Worm (Caenorhabditis elegans): ENCODE results near the gene Y52E8A.3.

Gene Y52E8A.3

DNA sequence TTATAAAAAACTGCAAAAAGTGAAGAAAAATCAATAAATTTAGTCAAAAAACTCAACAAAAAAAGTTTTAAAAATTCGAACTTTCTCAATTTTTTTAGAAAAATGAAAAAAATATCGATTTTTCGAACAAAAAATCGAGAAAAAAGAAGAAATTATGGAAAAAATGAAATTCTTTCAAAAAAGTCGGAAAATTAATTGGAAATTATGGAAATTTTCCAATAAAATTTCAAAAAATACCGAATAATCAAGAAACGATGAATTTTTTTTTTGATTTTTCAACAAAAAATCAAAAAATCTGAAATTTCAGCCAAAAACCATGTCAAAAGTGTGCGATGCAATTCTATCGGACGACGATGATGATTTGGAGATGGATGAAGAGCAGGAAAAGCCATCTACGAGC, 21.9 kb upstream of the Y52E8A.3 start, which contains the start of gene H20J04.4:
TSS of gene H20J04.4 (plus strand) at position 301 of the 400 bp plus-strand sequence.
- TF ChIP-seq ceh-36 (tag; optimal IDR thresholded peaks at IDR 0.05): no peak
- TF ChIP-seq tbx-37 (GFP tag; conservative IDR thresholded peaks at IDR 0.05): no peak
- TF ChIP-seq tbx-11 (GFP tag; IDR thresholded peaks at IDR 0.05): no peak
- TF ChIP-seq ceh-13 (GFP tag; optimal IDR thresholded peaks at IDR 0.05): no peak
- TF ChIP-seq ama-1 (optimal IDR thresholded peaks at IDR 0.05): no peak
- TF ChIP-seq aly-1 (tag; optimal IDR thresholded peaks at IDR 0.05): no peak
- no peak for TF ChIP-seq hmg-4 (GFP tag; optimal IDR thresholded peaks at IDR 0.05)
- TF ChIP-seq sea-1 (GFP tag; conservative IDR thresholded peaks at IDR 0.05): no peak
- TF ChIP-seq B0310.2 (tag; optimal IDR thresholded peaks at IDR 0.05): no peak
- TF ChIP-seq pes-1 (GFP tag; IDR thresholded peaks at IDR 0.05): no peak
- no peak for TF ChIP-seq flt-1 (GFP tag; IDR thresholded peaks at IDR 0.05)
- TF ChIP-seq tra-4 (tag; optimal IDR thresholded peaks at IDR 0.05): no peak
- no peak for TF ChIP-seq ets-7 (tag; optimal IDR thresholded peaks at IDR 0.05)
- TF ChIP-seq F13C5.2 (tag; optimal IDR thresholded peaks at IDR 0.05): no peak
- TF ChIP-seq hmbx-1 (tag; optimal IDR thresholded peaks at IDR 0.05): no peak
- TF ChIP-seq hnd-1 (tag; optimal IDR thresholded peaks at IDR 0.05): no peak

DNA sequence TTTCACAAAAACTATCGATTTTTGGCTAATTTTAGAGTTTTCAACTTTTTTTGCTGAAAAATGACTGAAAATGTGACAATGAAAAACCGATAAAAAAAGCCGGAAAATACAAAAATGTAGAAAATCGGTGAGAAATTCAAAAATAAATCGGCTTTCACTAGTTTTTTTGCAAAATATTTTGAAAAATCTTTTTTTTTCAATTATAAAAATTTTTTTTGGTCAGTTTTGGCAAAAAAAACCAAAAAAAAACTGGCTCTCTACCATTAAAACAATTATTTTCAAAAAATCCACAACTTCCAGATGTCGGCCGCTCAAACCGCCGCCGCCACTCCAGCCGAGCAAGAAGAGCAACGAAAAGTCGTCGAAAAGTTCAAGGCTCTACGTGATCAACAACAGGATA, 19.6 kb upstream of the Y52E8A.3 start, which contains the start of gene pfd-2:
TSS of gene pfd-2 (plus strand) at position 301 of the 400 bp plus-strand sequence.
- no peak for TF ChIP-seq flt-1 (GFP tag; IDR thresholded peaks at IDR 0.05)
- no peak for TF ChIP-seq aly-1 (tag; optimal IDR thresholded peaks at IDR 0.05)
- no peak for TF ChIP-seq ets-7 (tag; optimal IDR thresholded peaks at IDR 0.05)
- no peak for TF ChIP-seq pes-1 (GFP tag; IDR thresholded peaks at IDR 0.05)
- no peak for TF ChIP-seq tbx-37 (GFP tag; conservative IDR thresholded peaks at IDR 0.05)
- TF ChIP-seq hmbx-1 (tag; optimal IDR thresholded peaks at IDR 0.05): no peak

ce11 chrII:4324061-4324460, 17.3 kb upstream of the Y52E8A.3 start, which contains the start of gene mog-2:
Gene mog-2, plus strand, starts transcription at chrII:4324361.
- no peak for TF ChIP-seq flt-1 (GFP tag; IDR thresholded peaks at IDR 0.05)
- no peak for TF ChIP-seq ets-7 (tag; optimal IDR thresholded peaks at IDR 0.05)
- TF ChIP-seq hnd-1 (tag; optimal IDR thresholded peaks at IDR 0.05): no peak
- TF ChIP-seq hmbx-1 (tag; optimal IDR thresholded peaks at IDR 0.05): no peak
- no peak for TF ChIP-seq F13C5.2 (tag; optimal IDR thresholded peaks at IDR 0.05)
- no peak for TF ChIP-seq ceh-13 (GFP tag; optimal IDR thresholded peaks at IDR 0.05)
- TF ChIP-seq scrt-1 (GFP tag; IDR thresholded peaks at IDR 0.05): no peak
- TF ChIP-seq ama-1 (optimal IDR thresholded peaks at IDR 0.05): no peak
- no peak for TF ChIP-seq ceh-36 (tag; optimal IDR thresholded peaks at IDR 0.05)

ce11 chrII:4322871-4323270, 16.1 kb upstream of the Y52E8A.3 start, which contains the start of gene H20J04.6:
Gene H20J04.6, plus strand, starts transcription at chrII:4323256.
- no peak for TF ChIP-seq sea-1 (GFP tag; conservative IDR thresholded peaks at IDR 0.05)
- TF ChIP-seq aly-1 (tag; optimal IDR thresholded peaks at IDR 0.05): no peak
- TF ChIP-seq ets-7 (tag; optimal IDR thresholded peaks at IDR 0.05): no peak
- TF ChIP-seq hmg-4 (GFP tag; optimal IDR thresholded peaks at IDR 0.05): no peak
- no peak for TF ChIP-seq tbx-11 (GFP tag; IDR thresholded peaks at IDR 0.05)
- no peak for TF ChIP-seq flt-1 (GFP tag; IDR thresholded peaks at IDR 0.05)
- TF ChIP-seq ceh-13 (GFP tag; optimal IDR thresholded peaks at IDR 0.05): no peak
- TF ChIP-seq tra-4 (tag; optimal IDR thresholded peaks at IDR 0.05): no peak
- no peak for TF ChIP-seq hnd-1 (tag; optimal IDR thresholded peaks at IDR 0.05)
- TF ChIP-seq scrt-1 (GFP tag; IDR thresholded peaks at IDR 0.05): no peak
- no peak for TF ChIP-seq hmbx-1 (tag; optimal IDR thresholded peaks at IDR 0.05)
- no peak for TF ChIP-seq pes-1 (GFP tag; IDR thresholded peaks at IDR 0.05)
- TF ChIP-seq ceh-36 (tag; optimal IDR thresholded peaks at IDR 0.05): no peak
- TF ChIP-seq B0310.2 (tag; optimal IDR thresholded peaks at IDR 0.05): no peak
- TF ChIP-seq F13C5.2 (tag; optimal IDR thresholded peaks at IDR 0.05): no peak
- TF ChIP-seq ama-1 (optimal IDR thresholded peaks at IDR 0.05): no peak
- no peak for TF ChIP-seq tbx-37 (GFP tag; conservative IDR thresholded peaks at IDR 0.05)

DNA sequence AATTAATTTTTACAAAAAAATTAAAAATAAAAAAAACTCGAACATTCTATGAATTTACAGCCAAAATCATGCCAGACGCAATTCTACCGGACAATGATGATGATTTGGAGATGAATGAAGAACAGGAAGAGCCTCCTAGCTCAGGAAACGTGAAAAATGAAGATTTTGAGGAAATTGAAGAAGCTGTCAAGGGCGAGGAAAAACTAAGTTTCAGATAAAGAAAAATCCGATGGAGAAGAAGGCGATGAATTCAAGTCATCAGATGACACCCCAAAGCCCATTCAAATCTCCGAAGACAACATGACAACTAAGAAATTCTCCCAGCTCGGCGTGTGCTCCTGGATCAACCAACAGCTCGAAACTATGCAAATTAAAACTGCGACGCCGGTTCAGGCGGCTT, 15.0 kb upstream of the Y52E8A.3 start, which contains the start of gene Y52E8A.1:
TSS of gene Y52E8A.1 (plus strand) at position 301 of the 400 bp plus-strand sequence.
- TF ChIP-seq ets-7 (tag; optimal IDR thresholded peaks at IDR 0.05) (no peak), aly-1 (tag; optimal IDR thresholded peaks at IDR 0.05) (no peak), tbx-37 (GFP tag; conservative IDR thresholded peaks at IDR 0.05) (no peak), hnd-1 (tag; optimal IDR thresholded peaks at IDR 0.05) (no peak), pes-1 (GFP tag; IDR thresholded peaks at IDR 0.05) (no peak), ceh-13 (GFP tag; optimal IDR thresholded peaks at IDR 0.05) (no peak), B0310.2 (tag; optimal IDR thresholded peaks at IDR 0.05) (no peak), F13C5.2 (tag; optimal IDR thresholded peaks at IDR 0.05) (no peak), flt-1 (GFP tag; IDR thresholded peaks at IDR 0.05) (no peak), ama-1 (optimal IDR thresholded peaks at IDR 0.05) (no peak), sea-1 (GFP tag; conservative IDR thresholded peaks at IDR 0.05) (no peak), hmbx-1 (tag; optimal IDR thresholded peaks at IDR 0.05) (no peak), scrt-1 (GFP tag; IDR thresholded peaks at IDR 0.05) (no peak), ceh-36 (tag; optimal IDR thresholded peaks at IDR 0.05) (no peak), tra-4 (tag; optimal IDR thresholded peaks at IDR 0.05) (no peak), tbx-11 (GFP tag; IDR thresholded peaks at IDR 0.05) (no peak)

DNA sequence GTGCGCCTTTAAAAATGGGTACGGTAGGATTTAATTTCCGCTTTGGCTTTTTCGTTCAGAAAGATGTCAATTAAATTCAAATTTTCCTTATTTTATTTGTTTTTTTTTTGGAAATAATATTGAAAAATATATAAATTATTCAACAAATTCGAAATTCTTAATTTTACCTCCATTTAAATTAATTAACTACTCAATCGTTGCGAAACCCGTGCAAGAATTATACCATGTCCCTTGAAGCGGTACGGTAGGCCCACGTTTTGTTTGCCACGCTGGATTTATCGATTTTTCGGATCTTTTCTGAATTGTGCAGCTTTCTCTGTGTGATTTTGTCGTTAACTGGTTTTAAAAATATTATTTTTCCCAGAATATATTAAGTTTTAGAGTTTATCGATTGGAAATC, 13.7 kb upstream of the Y52E8A.3 start, which contains the start of gene Y52E8A.2:
TSS of gene Y52E8A.2 (plus strand) at position 382 of the 400 bp plus-strand sequence.
- TF ChIP-seq sea-1 (GFP tag; conservative IDR thresholded peaks at IDR 0.05) (no peak), tbx-37 (GFP tag; conservative IDR thresholded peaks at IDR 0.05) (no peak), tra-4 (tag; optimal IDR thresholded peaks at IDR 0.05) (no peak), ets-7 (tag; optimal IDR thresholded peaks at IDR 0.05) (no peak), aly-1 (tag; optimal IDR thresholded peaks at IDR 0.05) (no peak), ceh-13 (GFP tag; optimal IDR thresholded peaks at IDR 0.05) (no peak), hmg-4 (GFP tag; optimal IDR thresholded peaks at IDR 0.05) (no peak), hnd-1 (tag; optimal IDR thresholded peaks at IDR 0.05) (no peak), flt-1 (GFP tag; IDR thresholded peaks at IDR 0.05) (no peak), tbx-11 (GFP tag; IDR thresholded peaks at IDR 0.05) (no peak), ama-1 (optimal IDR thresholded peaks at IDR 0.05) (no peak), B0310.2 (tag; optimal IDR thresholded peaks at IDR 0.05) (no peak), scrt-1 (GFP tag; IDR thresholded peaks at IDR 0.05) (no peak), F13C5.2 (tag; optimal IDR thresholded peaks at IDR 0.05) (no peak), pes-1 (GFP tag; IDR thresholded peaks at IDR 0.05) (no peak), ceh-36 (tag; optimal IDR thresholded peaks at IDR 0.05) (no peak), hmbx-1 (tag; optimal IDR thresholded peaks at IDR 0.05) (no peak)

DNA sequence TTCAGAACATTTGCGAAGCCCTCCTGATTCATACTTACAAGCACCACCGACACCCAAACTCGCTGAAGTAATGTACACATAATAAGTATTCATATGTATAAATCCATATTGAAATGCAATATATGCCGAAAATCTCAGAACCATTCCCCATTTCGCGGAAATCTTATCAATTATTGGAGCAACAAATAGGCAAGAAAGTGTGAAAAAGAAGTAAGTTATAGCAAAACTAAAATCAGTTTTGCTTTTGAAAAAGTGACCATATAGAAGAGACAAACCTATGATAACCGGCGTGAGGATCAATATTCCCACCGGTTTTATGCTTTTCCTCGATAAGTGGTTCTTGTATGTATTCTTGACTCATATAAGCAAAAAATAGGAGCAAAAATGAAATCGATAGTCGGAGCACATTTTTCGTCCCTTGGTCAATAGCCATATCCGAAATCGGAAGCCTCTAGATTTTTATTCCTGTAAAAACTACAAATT, 12.8 kb upstream of the Y52E8A.3 start, which contains the start of gene Y52E8A.6:
TSS of gene Y52E8A.6 (minus strand) at position 433 of the 483 bp plus-strand sequence.
- TF ChIP-seq hmbx-1 (tag; optimal IDR thresholded peaks at IDR 0.05): no peak
- no peak for TF ChIP-seq F13C5.2 (tag; optimal IDR thresholded peaks at IDR 0.05)
- no peak for TF ChIP-seq ets-7 (tag; optimal IDR thresholded peaks at IDR 0.05)
- no peak for TF ChIP-seq sea-1 (GFP tag; conservative IDR thresholded peaks at IDR 0.05)
- no peak for TF ChIP-seq ceh-36 (tag; optimal IDR thresholded peaks at IDR 0.05)
- TF ChIP-seq ceh-13 (GFP tag; optimal IDR thresholded peaks at IDR 0.05): no peak

All from whole organism, early embryonic.